Worm (Caenorhabditis elegans): Measurements from ENCODE around the gene samp-1.

- TF ChIP-seq cog-1 (tag; optimal IDR thresholded peaks at IDR 0.05) (no peak), med-1 (GFP tag; optimal IDR thresholded peaks at IDR 0.05; ENCODE audit: insufficient read depth) (no peak)
Measured at ce11 chrII:11281666-11282065, 21.0 kb upstream of the samp-1 start, which contains the start of gene unc-130.

All from whole organism, midembryonic.